Worm (Caenorhabditis elegans): ENCODE data around the gene fbxb-31.
A peak's percentile ranks its signal among the peaks of the same experiment; 100 is the strongest.

The fbxb-31 gene

DNA sequence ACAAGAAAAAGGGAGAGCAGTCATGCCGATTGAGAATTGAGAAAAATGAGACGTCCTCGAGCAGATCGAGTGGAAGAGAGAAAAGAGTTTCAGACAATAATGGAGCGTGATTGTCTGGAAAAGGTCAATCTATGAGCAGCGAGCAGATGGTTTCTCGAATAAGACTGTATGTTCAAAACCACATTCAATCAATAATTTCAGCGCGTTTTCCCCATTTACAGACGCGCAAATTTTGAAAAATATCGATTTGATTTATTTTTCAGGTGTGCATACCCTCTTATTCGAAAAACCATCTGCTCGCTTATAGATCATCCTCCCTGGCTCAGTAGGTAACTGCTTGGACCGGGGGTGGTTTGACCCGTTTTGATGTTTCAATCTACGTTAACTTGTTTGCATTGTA, at the start of gene fbxb-31:
Gene fbxb-31 (minus strand): TSS at position 101 of the 400 bp plus-strand sequence.
- no peak for TF ChIP-seq elt-3 (tag; optimal IDR thresholded peaks at IDR 0.05)

DNA sequence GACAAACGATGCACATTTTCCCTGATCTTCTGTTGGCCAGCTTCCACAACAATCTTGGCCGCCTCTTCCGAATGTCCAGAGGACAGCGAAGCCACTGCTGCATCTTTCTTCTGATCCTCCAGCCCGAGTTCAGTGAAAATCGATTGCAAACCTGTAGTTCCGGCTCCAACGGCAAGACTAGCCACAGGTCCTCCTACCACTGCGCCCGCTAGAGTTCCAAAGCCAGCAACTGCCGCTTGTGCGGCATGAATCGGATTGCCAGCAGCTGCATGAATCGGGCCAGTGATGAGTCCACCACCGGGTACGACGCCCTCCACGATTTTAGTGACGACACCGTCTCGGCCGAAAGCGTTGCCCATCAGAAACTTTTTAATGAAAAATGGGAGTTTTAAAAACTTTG, 49.2 kb upstream of the fbxb-31 start, which contains the start of gene ifas-1:
Gene ifas-1 (minus strand): TSS at position 387 of the 400 bp plus-strand sequence.
- no peak for TF ChIP-seq nhr-2 (tag; optimal IDR thresholded peaks at IDR 0.05)
- no peak for TF ChIP-seq lin-32 (GFP tag; optimal IDR thresholded peaks at IDR 0.05)
- TF ChIP-seq lsy-2 (tag; optimal IDR thresholded peaks at IDR 0.05): no peak
- TF ChIP-seq mep-1 (tag; optimal IDR thresholded peaks at IDR 0.05): no peak
- TF ChIP-seq elt-1 (tag; optimal IDR thresholded peaks at IDR 0.05; ENCODE audit: borderline replicate concordance, insufficient read depth): no peak
- no peak for TF ChIP-seq blmp-1 (tag; optimal IDR thresholded peaks at IDR 0.05)
- no peak for TF ChIP-seq snpc-4 (tag; optimal IDR thresholded peaks at IDR 0.05)
- no peak for TF ChIP-seq nhr-76 (tag; optimal IDR thresholded peaks at IDR 0.05)
- TF ChIP-seq ztf-11 (tag; optimal IDR thresholded peaks at IDR 0.05): no peak
- TF ChIP-seq mls-2 (tag; optimal IDR thresholded peaks at IDR 0.05): no peak

DNA sequence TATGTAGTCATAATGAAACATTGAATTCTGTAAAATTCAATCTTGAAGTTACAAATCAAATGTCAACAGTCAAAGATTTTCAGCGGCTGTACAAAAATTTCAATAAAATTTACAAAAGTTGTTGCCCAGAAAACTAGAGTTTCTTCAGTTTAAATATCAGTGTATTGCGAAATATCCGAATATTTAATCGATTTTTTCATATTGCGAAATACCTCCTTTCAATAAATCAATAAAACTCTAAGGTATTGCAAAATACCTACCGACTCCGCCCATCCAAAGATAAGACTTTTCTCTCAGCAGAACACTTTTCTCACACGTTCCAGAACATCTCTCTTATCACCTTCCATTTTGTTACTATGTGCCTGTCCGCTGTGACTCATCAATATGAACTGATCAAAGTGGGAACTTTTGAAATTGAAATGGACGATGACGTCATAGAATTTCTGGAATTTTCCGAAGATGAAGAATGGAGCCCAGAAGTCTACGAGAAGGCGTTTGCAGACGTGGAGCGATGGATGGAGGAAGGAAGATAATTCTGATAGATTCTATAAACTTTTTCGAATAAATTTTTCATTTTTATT, 45.4 kb upstream of the fbxb-31 start:
- TF ChIP-seq nhr-76 (tag; optimal IDR thresholded peaks at IDR 0.05) (no peak), zip-8 (tag; optimal IDR thresholded peaks at IDR 0.05) (peak; percentile 77)

DNA sequence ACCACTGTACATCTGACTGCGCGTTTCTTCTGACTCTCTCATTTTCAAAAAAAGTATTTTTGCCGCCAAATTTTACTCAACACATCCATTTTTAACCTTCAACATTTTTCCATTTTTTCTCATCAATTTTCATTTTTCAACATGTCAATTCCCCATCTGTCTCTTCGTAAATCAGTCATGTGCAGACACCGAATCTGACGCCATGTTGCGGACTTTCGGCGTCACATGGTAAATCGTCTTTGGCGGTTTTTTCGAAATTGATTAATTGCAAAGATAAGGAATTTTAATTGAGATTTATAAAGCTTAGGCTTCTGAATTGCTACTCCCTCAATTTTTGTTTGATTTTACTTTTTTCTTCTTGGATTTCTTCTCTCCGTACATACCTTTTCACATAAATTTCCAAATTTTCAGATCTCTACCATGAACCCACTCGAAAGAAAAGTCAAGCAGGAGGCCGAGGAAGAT, 43.7 kb upstream of the fbxb-31 start, which contains the start of gene F19B10.1:
Gene F19B10.1 (plus strand): TSS at position 415 of the 465 bp plus-strand sequence.
- TF ChIP-seq pha-4 (tag; optimal IDR thresholded peaks at IDR 0.05): peak; percentile 10
- TF ChIP-seq ceh-39 (tag; optimal IDR thresholded peaks at IDR 0.05): no peak
- TF ChIP-seq mep-1 (tag; optimal IDR thresholded peaks at IDR 0.05): peak; percentile 26
- no peak for TF ChIP-seq lsy-2 (tag; optimal IDR thresholded peaks at IDR 0.05)
- no peak for TF ChIP-seq ceh-43 (GFP tag; optimal IDR thresholded peaks at IDR 0.05)
- peak; percentile 82 for TF ChIP-seq hlh-1 (tag; optimal IDR thresholded peaks at IDR 0.05)
- peak; percentile 22 for TF ChIP-seq lin-13 (tag; optimal IDR thresholded peaks at IDR 0.05)
- TF ChIP-seq unc-62 (GFP tag; optimal IDR thresholded peaks at IDR 0.05): peak; percentile 66

DNA sequence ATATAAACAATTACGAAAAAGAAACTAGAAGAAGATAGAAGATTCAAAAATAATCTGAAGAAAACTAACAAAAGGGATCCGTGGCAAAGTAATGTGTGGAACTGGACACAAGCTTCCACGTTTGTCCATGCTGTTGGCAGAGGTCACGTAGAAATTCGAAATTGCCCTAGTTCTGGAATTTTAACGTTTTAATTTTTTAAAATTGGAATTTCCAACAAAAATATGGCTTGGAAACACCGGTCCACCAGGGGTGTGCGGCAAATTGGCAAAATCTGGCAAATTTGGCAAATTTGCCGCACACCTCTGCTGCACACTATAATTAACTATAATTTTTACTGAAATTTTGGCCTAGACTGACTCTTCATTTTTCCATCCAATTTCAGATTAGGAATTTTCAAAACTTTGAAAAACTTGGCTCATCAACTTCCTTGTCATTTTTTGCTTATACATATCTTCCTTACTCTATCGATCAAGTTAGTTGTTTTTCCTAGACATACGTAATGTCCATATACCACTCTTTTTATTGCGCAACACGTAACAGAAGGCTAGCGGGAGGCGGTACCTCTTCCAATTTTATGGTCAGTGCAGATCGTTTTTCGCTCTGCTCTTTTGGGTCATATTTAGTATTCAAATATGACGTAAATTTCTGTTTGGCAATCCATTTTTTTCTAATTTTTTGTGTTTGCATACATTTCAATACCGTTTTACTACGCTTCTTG, 42.4 kb upstream of the fbxb-31 start, which contains the start of gene F19B10.10:
Gene F19B10.10 (minus strand): TSS at position 51 of the 719 bp plus-strand sequence.
- TF ChIP-seq flh-1 (GFP tag; optimal IDR thresholded peaks at IDR 0.05): no peak
- no peak for TF ChIP-seq unc-120 (tag; optimal IDR thresholded peaks at IDR 0.05; ENCODE audit: poor library complexity, severe bottlenecking)
- no peak for TF ChIP-seq ces-1 (GFP tag; optimal IDR thresholded peaks at IDR 0.05)
- TF ChIP-seq zip-8 (tag; optimal IDR thresholded peaks at IDR 0.05): peak; percentile 92
- TF ChIP-seq bed-3 (GFP tag; optimal IDR thresholded peaks at IDR 0.05): no peak
- no peak for TF ChIP-seq elt-3 (tag; optimal IDR thresholded peaks at IDR 0.05)

DNA sequence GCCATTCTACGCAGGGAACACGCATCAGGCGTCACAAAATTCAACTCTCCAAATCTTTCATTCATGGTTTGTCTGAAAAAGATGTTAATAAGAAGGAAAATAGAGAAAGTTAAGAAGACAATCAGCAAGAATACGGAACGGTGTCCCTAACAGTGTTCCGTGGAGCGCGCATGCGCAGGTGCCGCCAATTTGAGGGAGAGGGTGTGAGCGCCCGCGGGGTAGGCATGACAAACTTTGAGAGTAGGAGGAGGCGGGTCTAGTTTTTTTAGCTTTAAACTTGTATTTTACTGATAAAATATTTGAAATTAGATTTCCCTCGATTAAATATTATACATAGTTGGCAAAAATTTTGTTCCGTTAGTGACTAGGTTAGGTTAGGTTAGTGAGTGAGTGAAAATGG, 41.2 kb upstream of the fbxb-31 start:
- no peak for TF ChIP-seq nhr-237 (tag; optimal IDR thresholded peaks at IDR 0.05)
- TF ChIP-seq ces-1 (GFP tag; optimal IDR thresholded peaks at IDR 0.05): no peak
- TF ChIP-seq nhr-76 (tag; optimal IDR thresholded peaks at IDR 0.05): no peak
- TF ChIP-seq sptf-1 (tag; optimal IDR thresholded peaks at IDR 0.05): no peak
- no peak for TF ChIP-seq bed-3 (GFP tag; optimal IDR thresholded peaks at IDR 0.05)
- no peak for TF ChIP-seq nhr-28 (tag; optimal IDR thresholded peaks at IDR 0.05)
- no peak for TF ChIP-seq M03D4.4 (tag; optimal IDR thresholded peaks at IDR 0.05)
- no peak for TF ChIP-seq mab-5 (tag; optimal IDR thresholded peaks at IDR 0.05)
- TF ChIP-seq ceh-39 (tag; optimal IDR thresholded peaks at IDR 0.05): no peak
- TF ChIP-seq elt-3 (tag; optimal IDR thresholded peaks at IDR 0.05): no peak
- no peak for TF ChIP-seq snpc-4 (tag; optimal IDR thresholded peaks at IDR 0.05)
- TF ChIP-seq mls-2 (tag; optimal IDR thresholded peaks at IDR 0.05): no peak
- TF ChIP-seq lin-32 (GFP tag; optimal IDR thresholded peaks at IDR 0.05): no peak
- no peak for TF ChIP-seq zip-8 (tag; optimal IDR thresholded peaks at IDR 0.05)
- TF ChIP-seq tbx-8 (GFP tag; optimal IDR thresholded peaks at IDR 0.05): no peak
- no peak for TF ChIP-seq nhr-12 (tag; optimal IDR thresholded peaks at IDR 0.05)
- no peak for TF ChIP-seq unc-62 (GFP tag; optimal IDR thresholded peaks at IDR 0.05)
- no peak for TF ChIP-seq ceh-83 (GFP tag; optimal IDR thresholded peaks at IDR 0.05)
